Worm (Caenorhabditis elegans) whole organism, early embryonic: Measurements from ENCODE around the gene nfm-1.

Source experiments
- B0310.2 ChIP-seq: sonication (generic microtip); optimal IDR thresholded peaks from 2 replicates; lab custom pipeline; 2016; ENCODE audit warnings: mild to moderate bottlenecking, missing genetic modification characterization, missing compliant biosample characterization
- F13C5.2 ChIP-seq: sonication (generic microtip); optimal IDR thresholded peaks from 2 replicates; lab custom pipeline; 2017; ENCODE audit warnings: mild to moderate bottlenecking, missing genetic modification characterization, inconsistent platforms, missing compliant biosample characterization
- aly-1 ChIP-seq: sonication (generic microtip); optimal IDR thresholded peaks from 2 replicates; lab custom pipeline; 2016; ENCODE audit warnings: missing genetic modification characterization, missing compliant biosample characterization
- ama-1 ChIP-seq: fragments of 150-350 bp; optimal IDR thresholded peaks from 2 replicates; lab custom pipeline; 2014
- ceh-13 ChIP-seq: fragments of 200-800 bp; sonication (Bioruptor generic); optimal IDR thresholded peaks from 2 replicates; lab custom pipeline; 2018; ENCODE audit warnings: mild to moderate bottlenecking, missing genetic modification characterization, missing compliant biosample characterization
- ceh-36 ChIP-seq: sonication (generic microtip); optimal IDR thresholded peaks from 2 replicates; lab custom pipeline; 2016; ENCODE audit warnings: missing genetic modification characterization, inconsistent platforms, missing compliant biosample characterization
- ets-7 ChIP-seq: sonication (generic microtip); optimal IDR thresholded peaks from 2 replicates; lab custom pipeline; 2016; ENCODE audit warnings: missing genotype, missing genetic modification characterization, missing compliant biosample characterization
- flt-1 ChIP-seq: fragments of 200-800 bp; sonication (Bioruptor generic); IDR thresholded peaks from 2 replicates; pipeline ENCODE4 v1.3.6; 2022; ENCODE audit warnings: missing genetic modification characterization, missing compliant biosample characterization
- hmbx-1 ChIP-seq: sonication (generic microtip); optimal IDR thresholded peaks from 2 replicates; lab custom pipeline; 2016; ENCODE audit warnings: mild to moderate bottlenecking, missing genetic modification characterization, missing compliant biosample characterization
- hmg-4 ChIP-seq: fragments of 200-800 bp; sonication (Bioruptor generic); optimal IDR thresholded peaks from 2 replicates; lab custom pipeline; 2018; ENCODE audit warnings: mild to moderate bottlenecking, missing genetic modification characterization, missing compliant biosample characterization
- hnd-1 ChIP-seq: sonication (generic microtip); optimal IDR thresholded peaks from 2 replicates; lab custom pipeline; 2016; ENCODE audit warnings: missing genetic modification characterization, missing compliant biosample characterization
- pes-1 ChIP-seq: fragments of 200-800 bp; sonication (Bioruptor generic); IDR thresholded peaks from 2 replicates; pipeline ENCODE4 v1.3.6; 2022; ENCODE audit warnings: missing genetic modification reagents, missing genetic modification characterization, missing compliant biosample characterization
- scrt-1 ChIP-seq: fragments of 200-800 bp; sonication (Bioruptor generic); IDR thresholded peaks from 2 replicates; pipeline ENCODE4 v1.3.6; 2022; ENCODE audit warnings: missing genetic modification characterization, missing compliant biosample characterization
- sea-1 ChIP-seq: fragments of 200-800 bp; sonication (Bioruptor generic); conservative IDR thresholded peaks from 2 replicates; pipeline ENCODE4 v1.3.6; 2022; ENCODE audit warnings: missing genetic modification characterization, missing compliant biosample characterization
- tbx-11 ChIP-seq: fragments of 200-800 bp; sonication (Bioruptor generic); IDR thresholded peaks from 2 replicates; pipeline ENCODE4 v1.3.6; 2022; ENCODE audit warnings: missing genetic modification characterization, missing compliant biosample characterization
- tbx-37 ChIP-seq: fragments of 200-800 bp; sonication (Bioruptor generic); conservative IDR thresholded peaks from 2 replicates; pipeline ENCODE4 v1.3.6; 2022; ENCODE audit warnings: missing genetic modification reagents, missing genetic modification characterization, missing compliant biosample characterization
- tra-4 ChIP-seq: sonication (generic microtip); optimal IDR thresholded peaks from 2 replicates; lab custom pipeline; 2017; ENCODE audit warnings: missing genetic modification characterization, missing compliant biosample characterization

The nfm-1 gene

ce11 chrIII:6164253-6164971 lies 5.2 kb downstream of the nfm-1 start, which contains the start of gene F42A10.9:
Gene F42A10.9 (plus strand): TSS chrIII:6164573.
- TF ChIP-seq scrt-1 (GFP tag; lab: Robert Waterston, UW) (no peak), hmbx-1 (tag; lab: Kevin White, UChicago) (no peak), sea-1 (GFP tag; lab: Robert Waterston, UW) (no peak), tbx-11 (GFP tag; lab: Robert Waterston, UW) (no peak), ets-7 (tag; lab: Kevin White, UChicago) (no peak), B0310.2 (tag; lab: Kevin White, UChicago) (no peak), flt-1 (GFP tag; lab: Robert Waterston, UW) (no peak), ceh-36 (no peak), tra-4 (no peak), tbx-37 (GFP tag; lab: Robert Waterston, UW) (no peak), F13C5.2 (no peak), pes-1 (GFP tag; lab: Robert Waterston, UW) (no peak)

- TF ChIP-seq ama-1 (lab: Kevin White, UChicago): no peak
- TF ChIP-seq hmbx-1 (tag; lab: Kevin White, UChicago): no peak
- no peak for TF ChIP-seq ceh-13 (GFP tag; lab: Kevin White, UChicago)
Measured at ce11 chrIII:6165240-6165639, 6.0 kb downstream of the nfm-1 start.

DNA sequence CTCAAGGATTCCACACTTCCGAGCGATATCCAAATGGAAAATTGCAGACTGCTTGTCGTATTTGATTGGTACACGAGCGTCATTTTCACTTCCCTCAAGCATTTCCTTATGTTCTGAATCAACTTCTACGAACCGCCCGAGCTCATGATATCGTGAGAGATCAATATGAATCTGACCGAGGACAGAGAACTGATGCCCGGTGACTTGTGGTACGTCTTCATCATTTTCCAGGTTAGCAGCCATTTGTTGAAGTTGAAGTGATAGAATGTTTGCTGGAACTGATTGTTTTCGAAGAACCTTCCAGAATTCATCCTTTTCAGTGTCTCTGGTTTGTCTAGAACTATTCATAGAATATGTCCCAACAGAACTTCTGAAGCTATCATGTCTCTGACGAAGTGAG lies 7.4 kb downstream of the nfm-1 start:
- no peak for TF ChIP-seq sea-1 (GFP tag; lab: Robert Waterston, UW)
- no peak for TF ChIP-seq hmbx-1 (tag; lab: Kevin White, UChicago)
- TF ChIP-seq hmg-4: no peak
- no peak for TF ChIP-seq pes-1 (GFP tag; lab: Robert Waterston, UW)
- no peak for TF ChIP-seq scrt-1 (GFP tag; lab: Robert Waterston, UW)
- no peak for TF ChIP-seq ets-7 (tag; lab: Kevin White, UChicago)
- no peak for TF ChIP-seq ceh-36
- no peak for TF ChIP-seq aly-1
- no peak for TF ChIP-seq tbx-37 (GFP tag; lab: Robert Waterston, UW)
- TF ChIP-seq flt-1 (GFP tag; lab: Robert Waterston, UW): no peak
- no peak for TF ChIP-seq ama-1 (lab: Kevin White, UChicago)
- no peak for TF ChIP-seq tra-4
- no peak for TF ChIP-seq B0310.2 (tag; lab: Kevin White, UChicago)
- TF ChIP-seq tbx-11 (GFP tag; lab: Robert Waterston, UW): no peak
- no peak for TF ChIP-seq ceh-13 (GFP tag; lab: Kevin White, UChicago)
- no peak for TF ChIP-seq hnd-1 (tag; lab: Kevin White, UChicago)

DNA sequence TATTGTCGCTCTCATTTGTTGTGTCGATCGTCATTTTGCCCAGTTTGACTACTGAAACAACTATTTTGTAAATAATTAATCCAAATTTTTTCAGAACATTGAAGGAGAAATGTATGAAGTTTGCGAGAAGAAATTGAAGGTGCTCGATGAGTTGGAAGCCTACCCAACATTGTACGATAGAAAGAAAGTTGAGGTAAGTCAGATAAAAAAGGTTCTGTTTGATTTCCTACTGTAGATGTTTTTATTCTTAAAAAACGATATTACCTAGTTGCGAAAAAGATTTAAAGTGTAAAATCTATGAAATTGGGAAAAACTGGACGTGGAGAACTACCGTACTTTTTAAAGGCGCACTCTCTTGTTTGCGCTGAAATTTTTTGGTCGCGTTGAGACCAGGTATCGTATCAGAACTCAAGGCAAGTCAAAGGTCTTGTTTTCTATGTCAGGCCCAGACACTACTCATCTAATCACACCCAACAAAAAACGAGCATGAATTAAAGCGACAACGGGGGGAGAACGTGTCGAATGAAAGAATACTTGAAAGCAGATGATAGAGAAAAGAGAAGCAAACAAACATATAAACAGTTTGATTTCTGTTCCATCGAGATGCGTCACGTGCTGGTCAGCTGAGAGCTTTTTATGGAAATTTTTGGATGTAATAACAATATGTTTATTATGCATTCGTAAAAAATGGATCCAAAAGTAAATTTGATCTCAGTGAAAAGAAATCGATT lies 9.4 kb downstream of the nfm-1 start, which contains the start of gene efk-1:
Gene efk-1 (minus strand): TSS at position 51 of the 731 bp plus-strand sequence.
- TF ChIP-seq ets-7 (tag; lab: Kevin White, UChicago) (no peak), hnd-1 (tag; lab: Kevin White, UChicago) (no peak), tra-4 (no peak), hmbx-1 (tag; lab: Kevin White, UChicago) (no peak)

- peak; percentile 12 for TF ChIP-seq F13C5.2
- no peak for TF ChIP-seq aly-1
- no peak for TF ChIP-seq ama-1 (lab: Kevin White, UChicago)
Measured at ce11 chrIII:6170038-6170437, 10.8 kb downstream of the nfm-1 start.

DNA sequence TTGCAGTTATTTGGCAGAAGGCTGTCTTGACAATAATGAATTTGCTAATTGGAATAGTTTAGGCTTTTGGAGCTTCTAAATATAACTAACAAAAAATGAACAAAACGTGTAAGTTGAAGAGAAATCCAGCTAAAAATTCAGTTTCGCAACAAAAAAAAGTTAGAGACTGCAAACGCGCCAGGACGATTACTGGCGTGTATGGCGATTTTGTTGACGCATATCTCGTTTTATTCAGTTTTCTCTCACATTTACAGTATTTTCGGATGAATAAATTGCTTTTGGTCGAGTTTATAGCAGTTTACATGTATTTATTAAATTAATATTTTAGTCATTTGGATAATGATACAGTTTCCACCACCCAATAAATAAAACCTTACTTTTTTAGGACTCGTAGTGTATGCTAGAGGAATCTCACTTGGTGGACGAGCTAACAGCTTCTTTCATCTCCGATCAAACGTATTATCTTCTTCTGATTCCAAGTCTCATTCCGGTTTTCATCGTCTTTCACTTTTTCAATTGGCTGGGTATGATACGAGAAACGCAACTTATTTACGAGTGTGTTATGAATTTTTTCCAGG lies 13.9 kb downstream of the nfm-1 start, which contains the start of the genes abcf-3 and F42A10.5:
Gene abcf-3 (plus strand): TSS at position 384 of the 578 bp plus-strand sequence.
Gene F42A10.5 (minus strand): TSS at position 458 of the 578 bp plus-strand sequence.
- TF ChIP-seq hmbx-1 (tag; lab: Kevin White, UChicago): no peak
- no peak for TF ChIP-seq aly-1
- TF ChIP-seq ceh-13 (GFP tag; lab: Kevin White, UChicago): no peak
- no peak for TF ChIP-seq tbx-11 (GFP tag; lab: Robert Waterston, UW)
- no peak for TF ChIP-seq F13C5.2
- no peak for TF ChIP-seq tbx-37 (GFP tag; lab: Robert Waterston, UW)
- no peak for TF ChIP-seq scrt-1 (GFP tag; lab: Robert Waterston, UW)

DNA sequence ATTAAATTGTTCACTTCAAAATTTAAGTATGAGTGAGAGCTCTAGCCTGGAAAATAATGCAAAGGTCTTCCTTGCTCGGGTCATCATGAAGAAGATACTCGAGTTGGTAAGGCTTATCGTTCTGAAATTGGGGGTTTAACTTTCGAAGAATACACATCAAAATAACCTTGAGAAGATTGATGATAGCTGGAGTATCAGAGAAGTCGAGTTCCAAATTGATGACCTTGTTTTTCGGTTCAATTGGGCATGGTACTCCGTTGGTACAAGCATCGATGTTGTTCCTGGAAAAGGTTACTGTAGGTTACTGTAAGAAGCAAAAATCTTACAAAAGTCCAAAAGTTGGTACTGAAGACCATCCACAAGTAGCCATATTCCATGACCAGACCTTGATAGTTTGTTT lies 16.9 kb downstream of the nfm-1 start:
- TF ChIP-seq tra-4: no peak
- no peak for TF ChIP-seq F13C5.2
- no peak for TF ChIP-seq ama-1 (lab: Kevin White, UChicago)
- no peak for TF ChIP-seq hnd-1 (tag; lab: Kevin White, UChicago)
- TF ChIP-seq tbx-11 (GFP tag; lab: Robert Waterston, UW): no peak
- no peak for TF ChIP-seq aly-1
- no peak for TF ChIP-seq flt-1 (GFP tag; lab: Robert Waterston, UW)
- TF ChIP-seq ets-7 (tag; lab: Kevin White, UChicago): no peak
- no peak for TF ChIP-seq scrt-1 (GFP tag; lab: Robert Waterston, UW)
- no peak for TF ChIP-seq sea-1 (GFP tag; lab: Robert Waterston, UW)
- no peak for TF ChIP-seq pes-1 (GFP tag; lab: Robert Waterston, UW)
- no peak for TF ChIP-seq B0310.2 (tag; lab: Kevin White, UChicago)
- no peak for TF ChIP-seq ceh-13 (GFP tag; lab: Kevin White, UChicago)
- TF ChIP-seq hmg-4: no peak
